Fruit fly (Drosophila melanogaster): ENCODE measurements around the gene mRpL45.
A peak's percentile ranks its signal among the peaks of the same experiment; 100 is the strongest.

The mRpL45 gene

dm6 chr3R:22667284-22667958 is 49.1 kb downstream of the mRpL45 start:
- TF ChIP-seq HLH54F (GFP tag; optimal IDR thresholded peaks at IDR 0.05) (peak; percentile 38), Camta (GFP tag; optimal IDR thresholded peaks at IDR 0.05) (peak; percentile 54), CG17829 (tag; optimal IDR thresholded peaks at IDR 0.05) (peak; percentile 79), TFAM (GFP tag; optimal IDR thresholded peaks at IDR 0.05) (peak; percentile 57), MBD-R2 (GFP tag; IDR thresholded peaks at IDR 0.05) (0 out of 2 replicates have a peak, but pooled peaks have one; percentile 19), ATbp (GFP tag; optimal IDR thresholded peaks at IDR 0.05) (peak; percentile 77), CG10274 (GFP tag; optimal IDR thresholded peaks at IDR 0.05) (peak; percentile 20), CG10267 (tag; optimal IDR thresholded peaks at IDR 0.05) (peak; percentile 89), Bdp1 (GFP tag; optimal IDR thresholded peaks at IDR 0.05) (no peak), CG10209 (GFP tag; optimal IDR thresholded peaks at IDR 0.05) (peak; percentile 77), prd (optimal IDR thresholded peaks at IDR 0.05) (no peak), prd (GFP tag; IDR thresholded peaks at IDR 0.05) (peak; percentile 77), CG1024 (GFP tag; IDR thresholded peaks at IDR 0.05) (no peak; the same call in 1 of the 2 replicates), otp (GFP tag; IDR thresholded peaks at IDR 0.05) (peak; percentile 78; the same call in 2 of the 3 replicates), Hr3 (GFP tag; optimal IDR thresholded peaks at IDR 0.05) (peak; percentile 64), inv (GFP tag; IDR thresholded peaks at IDR 0.05; ENCODE audit: partially characterized antibody) (no peak), grn (GFP tag; optimal IDR thresholded peaks at IDR 0.05) (peak; percentile 5), esg (GFP tag; conservative IDR thresholded peaks at IDR 0.05) (peak; percentile 69), CG4328 (GFP tag; optimal IDR thresholded peaks at IDR 0.05) (peak; percentile 48), mld (GFP tag; IDR thresholded peaks at IDR 0.05; ENCODE audit: partially characterized antibody) (no peak), CG5953 (GFP tag; IDR thresholded peaks at IDR 0.05) (peak; percentile 50; the same call in 1 of the 2 replicates), CG2116 (GFP tag; optimal IDR thresholded peaks at IDR 0.05) (peak; percentile 45), vnd (GFP tag; IDR thresholded peaks at IDR 0.05; ENCODE audit: partially characterized antibody) (no peak), tap (tag; optimal IDR thresholded peaks at IDR 0.05) (peak; percentile 92), caup (GFP tag; optimal IDR thresholded peaks at IDR 0.05; ENCODE audit: severe bottlenecking) (peak; percentile 23), CG4282 (GFP tag; optimal IDR thresholded peaks at IDR 0.05) (no peak), Pdp1 (GFP tag; optimal IDR thresholded peaks at IDR 0.05) (peak; percentile 62 to 69), CG6272 (GFP tag; IDR thresholded peaks at IDR 0.05) (0 out of 2 replicates have a peak, but pooled peaks have one; percentile 45), Ssrp (tag; optimal IDR thresholded peaks at IDR 0.05) (peak; percentile 90), sob (GFP tag; IDR thresholded peaks at IDR 0.05) (peak; percentile 64), B-H1 (GFP tag; IDR thresholded peaks at IDR 0.05) (peak; percentile 72), vfl (GFP tag; optimal IDR thresholded peaks at IDR 0.05) (no peak), Nf-YA (GFP tag; IDR thresholded peaks at IDR 0.05) (peak; percentile 64), Xbp1 (GFP tag; optimal IDR thresholded peaks at IDR 0.05) (peak; percentile 77), Optix (GFP tag; IDR thresholded peaks at IDR 0.05) (0 out of 3 replicates have a peak, but pooled peaks have one; percentile 27), rib (GFP tag; IDR thresholded peaks at IDR 0.05) (no peak), HLH3B (GFP tag; IDR thresholded peaks at IDR 0.05) (peak; percentile 82), CG9876 (GFP tag; optimal IDR thresholded peaks at IDR 0.05) (peak; percentile 28), sens (GFP tag) (peak; percentile 96), CG11723 (GFP tag; optimal IDR thresholded peaks at IDR 0.05) (peak; percentile 60), croc (GFP tag; conservative IDR thresholded peaks at IDR 0.05) (peak; percentile 75), CG8388 (GFP tag; optimal IDR thresholded peaks at IDR 0.05) (peak; percentile 84), CG3838 (GFP tag; optimal IDR thresholded peaks at IDR 0.05) (peak; percentile 22), ci (GFP tag; IDR thresholded peaks at IDR 0.05) (peak; percentile 84), dpn (GFP tag; optimal IDR thresholded peaks at IDR 0.05) (peak; percentile 57 to 77), vvl (GFP tag; IDR thresholded peaks at IDR 0.05) (peak; percentile 79), CG6765 (GFP tag; optimal IDR thresholded peaks at IDR 0.05) (peak; percentile 15), grau (tag; optimal IDR thresholded peaks at IDR 0.05) (peak; percentile 76), slou (GFP tag; optimal IDR thresholded peaks at IDR 0.05) (peak; percentile 49), Asciz (GFP tag; optimal IDR thresholded peaks at IDR 0.05) (peak; percentile 90)
